Worm (Caenorhabditis elegans) whole organism, L3 larva: ENCODE data around the gene F45E1.1.

Experiments used
- R02D3.7 ChIP-seq: fragments of 150-350 bp; optimal IDR thresholded peaks from 2 replicates; lab custom pipeline; 2014; ENCODE audit warnings: missing biosample characterization, missing genetic modification characterization
- aly-2 ChIP-seq: fragments of 150-350 bp; optimal IDR thresholded peaks from 2 replicates; lab custom pipeline; 2014; ENCODE audit warnings: missing biosample characterization, missing genetic modification characterization
- ama-1 ChIP-seq: fragments of 150-350 bp; optimal IDR thresholded peaks from 2 replicates; lab custom pipeline; 2018
- ceh-16 ChIP-seq: sonication (generic microtip); optimal IDR thresholded peaks from 2 replicates; lab custom pipeline; 2017; ENCODE audit warnings: missing biosample characterization, missing genetic modification characterization
- ceh-28 ChIP-seq: fragments of 150-350 bp; optimal IDR thresholded peaks from 2 replicates; lab custom pipeline; 2014; ENCODE audit warnings: missing biosample characterization, missing genetic modification reagents, missing genetic modification characterization
- ceh-82 ChIP-seq: fragments of 150-350 bp; optimal IDR thresholded peaks from 2 replicates; lab custom pipeline; 2014; ENCODE audit warnings: missing biosample characterization, missing genetic modification characterization
- ceh-9 ChIP-seq: sonication (generic microtip); optimal IDR thresholded peaks from 2 replicates; lab custom pipeline; 2018; ENCODE audit warnings: missing biosample characterization, missing genetic modification characterization
- daf-12 ChIP-seq: fragments of 150-350 bp; optimal IDR thresholded peaks from 2 replicates; lab custom pipeline; 2014; ENCODE audit warnings: missing biosample characterization, missing genetic modification reagents, missing genetic modification characterization
- egl-27 ChIP-seq: sonication (generic microtip); optimal IDR thresholded peaks from 4 replicates; lab custom pipeline; 2017; ENCODE audit warnings: missing biosample characterization, missing genetic modification reagents, missing genetic modification characterization
- egl-5 ChIP-seq: fragments of 150-350 bp; optimal IDR thresholded peaks from 2 replicates; lab custom pipeline; 2017; ENCODE audit warnings: missing biosample characterization, missing genetic modification reagents, missing genetic modification characterization, inconsistent platforms
- elt-2 ChIP-seq: sonication (generic microtip); optimal IDR thresholded peaks from 2 replicates; lab custom pipeline; 2016; ENCODE audit warnings: missing genetic modification reagents, mild to moderate bottlenecking, missing genetic modification characterization, missing compliant biosample characterization
- elt-3 ChIP-seq, 3 experiments: fragments of 150-350 bp in 1 of 3; sonication (generic microtip) in 2 of 3; optimal IDR thresholded peaks; 2 replicates in 2 of 3; 4 replicates in 1 of 3; lab custom pipeline; 2014 to 2017; ENCODE audit warnings: missing biosample characterization in 3 of 3, missing genetic modification characterization in 3 of 3
- eor-1 ChIP-seq, 2 experiments: fragments of 150-350 bp; optimal IDR thresholded peaks; 2 replicates each; lab custom pipeline; 2014 to 2018; ENCODE audit warnings: missing biosample characterization in 2 of 2, missing genetic modification characterization in 2 of 2
- fkh-2 ChIP-seq: fragments of 150-350 bp; optimal IDR thresholded peaks from 2 replicates; lab custom pipeline; 2014; ENCODE audit warnings: missing biosample characterization, missing genetic modification reagents, missing genetic modification characterization
- fos-1 ChIP-seq: fragments of 150-350 bp; optimal IDR thresholded peaks from 2 replicates; lab custom pipeline; 2014; ENCODE audit warnings: missing biosample characterization, missing genetic modification characterization
- hmg-11 ChIP-seq: sonication (generic microtip); optimal IDR thresholded peaks from 2 replicates; lab custom pipeline; 2016; ENCODE audit warnings: missing genetic modification characterization, missing compliant biosample characterization
- jun-1 ChIP-seq: fragments of 150-350 bp; optimal IDR thresholded peaks from 2 replicates; lab custom pipeline; 2014; ENCODE audit warnings: missing biosample characterization, missing genetic modification reagents, missing genetic modification characterization
- lin-15B ChIP-seq: fragments of 150-350 bp; optimal IDR thresholded peaks from 2 replicates; lab custom pipeline; 2014; ENCODE audit warnings: missing biosample characterization, missing genetic modification characterization
- lin-39 ChIP-seq: fragments of 150-350 bp; optimal IDR thresholded peaks from 2 replicates; lab custom pipeline; 2018; ENCODE audit warnings: missing biosample characterization, missing genetic modification reagents, missing genetic modification characterization
- lsy-12 ChIP-seq: sonication (generic microtip); optimal IDR thresholded peaks from 2 replicates; lab custom pipeline; 2016; ENCODE audit warnings: mild to moderate bottlenecking, missing genetic modification characterization, missing compliant biosample characterization
- mdl-1 ChIP-seq: fragments of 150-350 bp; optimal IDR thresholded peaks from 2 replicates; lab custom pipeline; 2014; ENCODE audit warnings: missing biosample characterization, missing genetic modification characterization
- mml-1 ChIP-seq: fragments of 150-350 bp; sonication (generic microtip); optimal IDR thresholded peaks from 3 replicates; lab custom pipeline; 2014; ENCODE audit warnings: missing biosample characterization, missing genetic modification characterization
- nfya-1 ChIP-seq: sonication (generic microtip); optimal IDR thresholded peaks from 2 replicates; lab custom pipeline; 2017; ENCODE audit warnings: missing genetic modification characterization, mild to moderate bottlenecking, missing compliant biosample characterization, antibody characterized with exemption, moderate library complexity; ENCODE audit not compliant: insufficient read depth
- nhr-23 ChIP-seq: fragments of 150-350 bp; optimal IDR thresholded peaks from 2 replicates; lab custom pipeline; 2014; ENCODE audit warnings: missing biosample characterization, missing genetic modification reagents, missing genetic modification characterization
- nhr-237 ChIP-seq: fragments of 150-350 bp; optimal IDR thresholded peaks from 2 replicates; lab custom pipeline; 2014; ENCODE audit warnings: missing biosample characterization, missing genetic modification characterization
- nhr-25 ChIP-seq: sonication (generic microtip); optimal IDR thresholded peaks from 2 replicates; lab custom pipeline; 2017; ENCODE audit warnings: missing biosample characterization, missing genetic modification characterization
- nhr-28 ChIP-seq: fragments of 150-350 bp; optimal IDR thresholded peaks from 2 replicates; lab custom pipeline; 2014; ENCODE audit warnings: missing biosample characterization, missing genetic modification characterization
- nhr-43 ChIP-seq: sonication (generic microtip); optimal IDR thresholded peaks from 2 replicates; lab custom pipeline; 2016; ENCODE audit warnings: mild to moderate bottlenecking, missing genetic modification characterization, missing compliant biosample characterization; ENCODE audit not compliant: poor library complexity, severe bottlenecking
- nhr-67 ChIP-seq: fragments of 150-350 bp; optimal IDR thresholded peaks from 2 replicates; lab custom pipeline; 2014; ENCODE audit warnings: missing biosample characterization, missing genetic modification characterization
- nhr-77 ChIP-seq: fragments of 150-350 bp; optimal IDR thresholded peaks from 2 replicates; lab custom pipeline; 2014; ENCODE audit warnings: missing biosample characterization, missing genetic modification characterization
- pha-4 ChIP-seq: fragments of 150-350 bp; optimal IDR thresholded peaks from 2 replicates; lab custom pipeline; 2014; ENCODE audit warnings: missing biosample characterization, missing genetic modification reagents, missing genetic modification characterization
- pqm-1 ChIP-seq: fragments of 150-350 bp; optimal IDR thresholded peaks from 2 replicates; lab custom pipeline; 2017; ENCODE audit warnings: missing biosample characterization, missing genetic modification characterization, inconsistent platforms
- sea-2 ChIP-seq: fragments of 150-350 bp; sonication (generic microtip); optimal IDR thresholded peaks from 4 replicates; lab custom pipeline; 2014; ENCODE audit warnings: missing biosample characterization, missing genetic modification reagents, missing genetic modification characterization
- skn-1 ChIP-seq: fragments of 150-350 bp; optimal IDR thresholded peaks from 2 replicates; lab custom pipeline; 2014; ENCODE audit warnings: missing biosample characterization, missing genetic modification characterization
- snpc-4 ChIP-seq: fragments of 150-350 bp; optimal IDR thresholded peaks from 2 replicates; lab custom pipeline; 2014; ENCODE audit warnings: missing biosample characterization, missing genetic modification characterization
- tbx-2 ChIP-seq: sonication (generic microtip); optimal IDR thresholded peaks from 2 replicates; lab custom pipeline; 2016; ENCODE audit warnings: mild to moderate bottlenecking, missing genetic modification characterization, missing compliant biosample characterization
- unc-39 ChIP-seq: sonication (generic microtip); optimal IDR thresholded peaks from 4 replicates; lab custom pipeline; 2017; ENCODE audit warnings: missing biosample characterization, missing genetic modification characterization
- ztf-11 ChIP-seq: fragments of 150-350 bp; optimal IDR thresholded peaks from 2 replicates; lab custom pipeline; 2014; ENCODE audit warnings: missing biosample characterization, missing genetic modification characterization
- ztf-4 ChIP-seq: fragments of 150-350 bp; optimal IDR thresholded peaks from 2 replicates; lab custom pipeline; 2014; ENCODE audit warnings: missing biosample characterization, missing genetic modification characterization

The F45E1.1 gene

ce11 chrX:8022728-8023127 lies 19.2 kb downstream of the F45E1.1 start:
- TF ChIP-seq egl-27 (tag; lab: Kevin White, UChicago) (no peak), daf-12 (tag; lab: Kevin White, UChicago) (no peak), pha-4 (tag; lab: Kevin White, UChicago) (peak; percentile 54), skn-1 (tag; lab: Kevin White, UChicago) (no peak), pqm-1 (peak; percentile 79), jun-1 (tag; lab: Kevin White, UChicago) (peak; percentile 73), nhr-67 (tag; lab: Kevin White, UChicago) (no peak), elt-2 (tag; lab: Kevin White, UChicago) (peak; percentile 86)

ce11 chrX:8026709-8027108 lies 23.2 kb downstream of the F45E1.1 start:
- TF ChIP-seq ceh-82 (tag; lab: Kevin White, UChicago) (no peak), eor-1 (tag; optimal IDR thresholded peaks at IDR 0.05; lab: Kevin White, UChicago) (no peak), nhr-23 (tag; lab: Kevin White, UChicago) (peak; percentile 2), pha-4 (tag; lab: Kevin White, UChicago) (peak; percentile 37), tbx-2 (tag; lab: Kevin White, UChicago) (no peak), nhr-43 (tag; lab: Kevin White, UChicago) (peak; percentile 35), nfya-1 (peak; percentile 13), nhr-77 (no peak), nhr-25 (tag; lab: Kevin White, UChicago) (no peak), elt-2 (tag; lab: Kevin White, UChicago) (peak; percentile 37), unc-39 (tag; lab: Kevin White, UChicago) (no peak)

ce11 chrX:8027509-8027908 lies 24.0 kb downstream of the F45E1.1 start:
- TF ChIP-seq lin-15B (tag; lab: Kevin White, UChicago) (no peak), fkh-2 (tag; lab: Kevin White, UChicago) (no peak), egl-5 (tag; lab: Kevin White, UChicago) (no peak), sea-2 (GFP tag; lab: Kevin White, UChicago) (no peak), nhr-77 (no peak), ztf-4 (no peak), ceh-9 (tag; lab: Kevin White, UChicago) (no peak), ceh-28 (tag; lab: Kevin White, UChicago) (no peak), elt-2 (tag; lab: Kevin White, UChicago) (no peak), mdl-1 (tag; lab: Kevin White, UChicago) (no peak), daf-12 (tag; lab: Kevin White, UChicago) (no peak), ztf-11 (tag; lab: Kevin White, UChicago) (no peak), elt-3 (tag; optimal IDR thresholded peaks at IDR 0.05; lab: Kevin White, UChicago) (no peak), eor-1 (tag; optimal IDR thresholded peaks at IDR 0.05; lab: Kevin White, UChicago) (no peak), nhr-237 (no peak), lin-39 (no peak), fos-1 (tag; lab: Kevin White, UChicago) (no peak), tbx-2 (tag; lab: Kevin White, UChicago) (no peak), nhr-23 (tag; lab: Kevin White, UChicago) (no peak), nhr-43 (tag; lab: Kevin White, UChicago) (no peak)

- TF ChIP-seq pqm-1 (no peak), ama-1 (no peak), elt-2 (tag; lab: Kevin White, UChicago) (peak; percentile 5), egl-27 (tag; lab: Kevin White, UChicago) (peak; percentile 56), jun-1 (tag; lab: Kevin White, UChicago) (peak; percentile 66), ceh-9 (tag; lab: Kevin White, UChicago) (no peak), lsy-12 (tag; lab: Kevin White, UChicago) (peak; percentile 22), tbx-2 (tag; lab: Kevin White, UChicago) (peak; percentile 50), pha-4 (tag; lab: Kevin White, UChicago) (peak; percentile 90), R02D3.7 (no peak), ztf-4 (no peak), elt-3 (tag; optimal IDR thresholded peaks at IDR 0.05; lab: Kevin White, UChicago) (no peak), nhr-23 (tag; lab: Kevin White, UChicago) (peak; percentile 87), nhr-237 (no peak), nhr-28 (no peak), eor-1 (tag; optimal IDR thresholded peaks at IDR 0.05; lab: Kevin White, UChicago) (no peak), ceh-28 (tag; lab: Kevin White, UChicago) (peak; percentile 81), fos-1 (tag; lab: Kevin White, UChicago) (no peak), nhr-25 (tag; lab: Kevin White, UChicago) (peak; percentile 86), fkh-2 (tag; lab: Kevin White, UChicago) (no peak), aly-2 (tag; lab: Kevin White, UChicago) (no peak), ceh-16 (tag; lab: Kevin White, UChicago) (no peak), snpc-4 (tag; lab: Kevin White, UChicago) (peak; percentile 56), mml-1 (tag; lab: Kevin White, UChicago) (no peak), lin-15B (tag; lab: Kevin White, UChicago) (peak; percentile 50), hmg-11 (peak; percentile 51), lin-39 (peak; percentile 47), nfya-1 (peak; percentile 61)
- TF ChIP-seq, all 47 proteins: peak for 14
Measured at ce11 chrX:8029080-8029479, 25.6 kb downstream of the F45E1.1 start, which contains the start of gene C34D10.1. Gene C34D10.1 (plus strand): TSS chrX:8029479.
